Fruit fly (Drosophila melanogaster) whole organism: ENCODE results near the gene kek5.

Source experiments
- CG8478 ChIP-seq: fragments of >200 bp; optimal IDR thresholded peaks from 2 replicates; lab custom pipeline; 2018; ENCODE audit warnings: inconsistent platforms
- Dll ChIP-seq: fragments of >200 bp; optimal IDR thresholded peaks from 2 replicates; lab custom pipeline; 2017
- EcR ChIP-seq, 2 experiments: fragments of >200 bp; optimal IDR thresholded peaks; 2 replicates each; lab custom pipeline; 2017; ENCODE audit warnings: missing biosample characterization in 2 of 2, missing genetic modification characterization in 2 of 2, missing genetic modification reagents in 2 of 2
- pan ChIP-seq: fragments of >200 bp; optimal IDR thresholded peaks from 2 replicates; lab custom pipeline; 2017
- psq ChIP-seq: fragments of >200 bp; optimal IDR thresholded peaks from 2 replicates; lab custom pipeline; 2017
- usp ChIP-seq: fragments of >200 bp; optimal IDR thresholded peaks from 2 replicates; lab custom pipeline; 2017; ENCODE audit warnings: missing biosample characterization, missing genetic modification characterization, mixed read lengths

Gene kek5

DNA sequence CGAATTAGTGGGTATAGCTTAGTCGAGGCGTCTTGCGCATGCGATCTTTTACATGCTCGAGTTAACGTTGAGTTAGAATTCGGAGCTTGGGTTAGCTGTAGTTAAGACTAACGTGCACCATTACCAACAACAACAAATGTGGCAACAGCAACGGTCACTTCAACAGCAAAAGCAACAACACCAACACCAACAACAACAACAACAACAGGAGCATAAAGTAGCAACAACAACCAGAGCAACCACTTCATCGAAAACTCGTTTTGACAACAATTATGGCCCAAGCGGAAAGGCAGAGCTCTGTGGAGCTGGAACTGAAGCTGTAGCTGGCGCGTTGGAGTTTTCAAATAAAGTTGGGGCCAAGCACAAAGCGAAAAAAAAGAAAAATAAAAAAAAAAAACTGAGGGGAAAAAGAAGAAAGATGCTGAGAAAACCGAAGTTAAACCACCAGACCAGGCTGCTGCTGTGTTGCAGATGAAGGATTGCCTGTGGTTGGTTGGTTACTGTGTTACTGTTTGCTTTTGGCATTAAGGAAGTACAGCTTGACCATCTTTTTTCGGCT, 6.0 kb downstream of the kek5 start:
- no peak for TF ChIP-seq pan (lab: Kevin White, UChicago)
- no peak for TF ChIP-seq psq
- TF ChIP-seq Dll (lab: Kevin White, UChicago), result no peak
- no peak for TF ChIP-seq CG8478 (lab: Kevin White, UChicago)
- TF ChIP-seq usp (GFP tag; lab: Kevin White, UChicago), result no peak
- no peak for TF ChIP-seq EcR (GFP tag; optimal IDR thresholded peaks at IDR 0.05; lab: Kevin White, UChicago)

DNA sequence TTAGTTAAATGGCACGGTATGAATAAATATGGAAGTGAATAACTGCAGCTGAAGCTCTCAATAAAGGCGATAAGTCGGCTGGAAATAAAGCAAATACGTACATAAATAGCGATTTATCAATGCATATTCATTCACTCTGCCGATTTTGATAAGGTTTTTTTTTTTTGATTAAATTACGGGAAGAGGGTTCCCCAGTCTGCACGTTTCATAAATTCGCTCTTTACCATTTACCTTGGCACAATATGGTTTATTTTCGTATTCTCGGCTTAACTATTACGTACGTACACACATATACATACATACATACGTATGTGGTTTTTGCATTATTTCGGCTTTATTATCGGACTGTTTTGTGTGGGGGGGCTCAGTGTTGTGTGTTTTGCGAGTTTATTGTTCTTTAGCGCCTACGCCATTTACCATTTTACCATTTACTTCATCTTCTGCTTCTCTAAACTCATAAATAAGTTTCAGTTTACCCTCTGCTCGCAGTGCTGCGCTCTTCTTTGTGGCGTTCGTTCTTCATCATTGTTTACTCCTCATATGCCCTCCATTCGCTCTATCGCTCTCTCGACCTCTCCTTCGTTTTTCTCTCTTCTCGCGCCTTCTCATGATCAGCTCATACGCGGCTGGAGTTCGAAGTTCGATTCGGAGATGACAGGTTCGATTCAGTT, 7.9 kb downstream of the kek5 start:
- TF ChIP-seq pan (lab: Kevin White, UChicago) (no peak), psq (no peak), EcR (GFP tag; optimal IDR thresholded peaks at IDR 0.05; lab: Kevin White, UChicago) (no peak), usp (GFP tag; lab: Kevin White, UChicago) (no peak)

DNA sequence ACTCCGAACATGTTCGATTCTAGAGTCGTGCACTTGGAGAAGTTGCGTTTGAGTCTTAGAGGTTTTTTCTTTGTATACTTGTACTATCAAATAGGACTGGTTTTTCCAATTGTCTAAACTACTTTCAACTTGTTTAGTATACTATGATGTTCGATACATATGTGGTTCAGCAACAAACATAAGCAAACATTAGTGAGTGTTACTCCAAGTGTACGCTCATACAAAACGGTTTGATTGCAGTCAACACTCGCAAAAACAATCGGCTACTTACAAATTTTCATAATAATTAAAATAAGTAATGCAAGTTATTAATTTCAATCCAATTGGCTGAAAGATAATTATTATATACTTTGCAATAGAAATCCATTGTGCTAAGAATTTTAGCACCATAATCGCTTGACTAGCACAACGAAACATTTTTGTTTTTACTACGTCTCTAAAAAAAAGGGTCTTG, 8.5 kb downstream of the kek5 start:
- TF ChIP-seq pan (lab: Kevin White, UChicago) (no peak), psq (no peak), CG8478 (lab: Kevin White, UChicago) (no peak)

DNA sequence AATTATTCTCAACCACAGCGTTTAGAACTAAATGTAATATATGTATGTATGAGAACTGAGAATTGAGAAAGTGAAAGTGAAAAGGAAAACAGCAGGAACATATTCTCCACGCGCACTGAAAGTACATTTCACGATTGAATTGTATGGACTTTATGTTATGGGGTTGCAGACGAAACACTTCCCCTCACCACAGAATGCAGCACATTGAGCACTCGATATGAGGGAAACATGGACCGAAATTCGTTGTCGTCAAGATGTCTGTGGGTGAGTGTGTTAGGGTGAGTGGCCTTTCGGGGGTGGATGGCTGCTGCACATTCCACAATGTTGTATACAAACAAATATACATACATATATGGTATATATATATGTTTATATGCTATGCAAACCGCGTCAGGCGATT, 11.1 kb downstream of the kek5 start:
- TF ChIP-seq CG8478 (lab: Kevin White, UChicago) (no peak), pan (lab: Kevin White, UChicago) (no peak), usp (GFP tag; lab: Kevin White, UChicago) (no peak), EcR (GFP tag; optimal IDR thresholded peaks at IDR 0.05; lab: Kevin White, UChicago) (no peak), Dll (lab: Kevin White, UChicago) (no peak), psq (no peak)

DNA sequence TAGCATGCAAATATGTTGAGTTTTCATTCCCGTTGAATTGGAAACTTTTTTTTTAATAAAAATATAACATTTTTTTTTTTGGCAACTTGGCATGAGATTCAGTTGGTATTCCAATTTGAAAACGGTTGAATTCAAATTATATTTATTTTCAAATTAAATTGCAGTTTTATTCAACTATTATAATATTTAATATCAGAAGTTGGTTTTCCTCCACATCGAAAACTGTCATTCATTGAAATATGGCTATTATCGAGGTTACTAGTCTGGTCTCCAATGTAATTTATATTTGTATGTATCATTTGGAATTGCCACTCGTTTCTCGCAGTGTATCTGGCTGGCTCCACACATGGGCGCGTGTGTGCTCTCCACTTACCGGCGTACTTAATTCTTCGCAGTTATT, 16.9 kb downstream of the kek5 start:
- TF ChIP-seq EcR (GFP tag; optimal IDR thresholded peaks at IDR 0.05; lab: Kevin White, UChicago) (no peak), psq (no peak), Dll (lab: Kevin White, UChicago) (no peak), usp (GFP tag; lab: Kevin White, UChicago) (no peak), pan (lab: Kevin White, UChicago) (no peak), CG8478 (lab: Kevin White, UChicago) (no peak)

DNA sequence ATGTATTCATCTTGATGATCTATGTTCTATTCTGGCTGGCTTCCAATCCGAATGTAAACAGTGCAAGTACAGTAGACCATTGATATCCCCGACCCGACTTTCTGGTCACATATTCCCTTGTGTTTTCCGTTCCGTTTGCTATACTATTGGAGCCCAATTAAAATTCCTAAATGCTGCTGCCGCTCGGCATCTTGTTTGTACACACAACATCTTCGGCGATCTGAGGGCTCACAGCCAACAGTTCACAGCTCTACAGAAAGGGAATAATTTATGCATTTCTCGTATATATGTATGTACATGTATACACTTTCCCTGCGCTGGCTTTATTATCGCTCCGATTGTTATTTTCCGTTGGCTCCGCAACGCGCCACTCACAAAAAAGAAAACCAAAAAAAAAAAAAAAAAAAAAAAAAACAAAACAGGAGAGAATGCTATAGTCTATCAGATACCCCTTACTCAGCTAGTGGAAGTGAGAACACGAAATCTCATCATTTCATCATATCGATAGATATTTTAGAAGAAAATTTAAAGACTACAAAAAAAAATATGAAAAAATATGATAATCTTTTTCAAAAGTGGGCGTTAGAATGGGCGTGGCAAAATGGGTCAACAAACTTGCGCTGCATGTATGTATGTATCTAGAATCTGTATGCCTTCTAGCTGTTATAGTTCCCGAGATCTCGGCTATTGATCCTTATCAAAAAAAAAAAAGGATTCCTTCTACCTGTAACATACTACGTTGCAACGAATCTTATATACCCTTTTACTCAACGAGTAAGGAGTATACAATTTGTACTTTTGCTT, 18.4 kb downstream of the kek5 start:
- no peak for TF ChIP-seq psq
- TF ChIP-seq pan (lab: Kevin White, UChicago), result peak; percentile 67
- no peak for TF ChIP-seq EcR (GFP tag; optimal IDR thresholded peaks at IDR 0.05; lab: Kevin White, UChicago)

DNA sequence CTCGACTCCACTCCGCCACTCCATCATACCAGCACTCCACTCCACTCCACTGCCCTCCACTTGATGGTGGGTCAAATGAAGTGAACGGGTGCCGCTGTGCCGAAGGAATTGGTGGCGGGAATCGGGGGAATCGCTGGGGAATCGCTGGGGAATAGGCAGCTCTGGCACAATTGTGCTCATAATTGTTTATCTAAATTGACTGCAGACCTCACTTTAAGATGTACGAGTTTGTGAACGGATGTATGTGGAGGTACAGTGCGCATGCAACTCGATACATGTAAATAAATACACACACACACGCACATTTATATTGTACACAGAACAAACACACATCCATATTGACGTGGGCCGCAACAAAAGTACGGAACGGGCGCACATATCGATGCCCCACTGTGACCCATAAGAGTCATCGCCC, 19.0 kb downstream of the kek5 start:
- no peak for TF ChIP-seq CG8478 (lab: Kevin White, UChicago)
- no peak for TF ChIP-seq Dll (lab: Kevin White, UChicago)
- no peak for TF ChIP-seq psq
- peak in 1 of 2 experiments; percentile 77 for TF ChIP-seq EcR (GFP tag; optimal IDR thresholded peaks at IDR 0.05; lab: Kevin White, UChicago)
- no peak for TF ChIP-seq pan (lab: Kevin White, UChicago)
- no peak for TF ChIP-seq usp (GFP tag; lab: Kevin White, UChicago)

DNA sequence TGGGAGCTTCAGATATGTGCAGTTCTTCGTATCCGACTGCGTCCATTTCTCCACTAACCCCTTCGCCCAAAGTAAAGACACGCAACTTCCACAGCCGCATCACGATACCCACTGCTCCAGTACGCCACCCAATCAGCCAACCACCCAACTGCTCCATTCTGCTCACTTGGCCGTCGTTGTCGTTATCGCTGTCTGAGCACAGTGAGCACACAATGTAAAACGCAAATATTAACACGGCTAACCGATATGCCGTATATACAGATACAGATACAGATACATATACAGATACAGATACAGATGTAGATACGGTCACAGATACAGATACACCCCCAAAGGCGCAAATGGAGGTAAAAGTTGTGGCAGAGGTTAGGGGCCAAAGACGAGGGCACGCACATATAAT, 22.5 kb downstream of the kek5 start:
- TF ChIP-seq usp (GFP tag; lab: Kevin White, UChicago) (no peak), Dll (lab: Kevin White, UChicago) (no peak), psq (no peak), EcR (GFP tag; optimal IDR thresholded peaks at IDR 0.05; lab: Kevin White, UChicago) (no peak), CG8478 (lab: Kevin White, UChicago) (no peak), pan (lab: Kevin White, UChicago) (no peak)

DNA sequence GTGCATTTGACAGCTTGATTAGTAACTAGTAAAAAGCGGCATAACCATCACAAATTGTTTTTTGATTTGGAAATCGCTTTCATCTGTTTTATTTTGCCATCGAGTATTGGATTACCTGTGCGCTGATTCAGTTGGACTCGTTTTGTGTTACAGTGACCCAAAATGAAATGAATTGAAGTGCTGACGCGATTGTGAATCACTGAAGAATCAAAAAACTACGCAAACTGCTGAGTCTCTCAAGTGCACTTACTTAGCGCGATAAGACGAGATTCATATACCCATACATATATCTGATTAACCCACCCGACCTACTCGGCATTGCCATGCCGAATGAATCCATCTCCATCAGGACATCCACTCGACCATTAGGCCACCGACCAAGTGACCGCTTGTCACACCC, 37.7 kb downstream of the kek5 start:
- TF ChIP-seq psq (no peak), usp (GFP tag; lab: Kevin White, UChicago) (no peak), CG8478 (lab: Kevin White, UChicago) (no peak), pan (lab: Kevin White, UChicago) (no peak), Dll (lab: Kevin White, UChicago) (no peak), EcR (GFP tag; optimal IDR thresholded peaks at IDR 0.05; lab: Kevin White, UChicago) (no peak)

DNA sequence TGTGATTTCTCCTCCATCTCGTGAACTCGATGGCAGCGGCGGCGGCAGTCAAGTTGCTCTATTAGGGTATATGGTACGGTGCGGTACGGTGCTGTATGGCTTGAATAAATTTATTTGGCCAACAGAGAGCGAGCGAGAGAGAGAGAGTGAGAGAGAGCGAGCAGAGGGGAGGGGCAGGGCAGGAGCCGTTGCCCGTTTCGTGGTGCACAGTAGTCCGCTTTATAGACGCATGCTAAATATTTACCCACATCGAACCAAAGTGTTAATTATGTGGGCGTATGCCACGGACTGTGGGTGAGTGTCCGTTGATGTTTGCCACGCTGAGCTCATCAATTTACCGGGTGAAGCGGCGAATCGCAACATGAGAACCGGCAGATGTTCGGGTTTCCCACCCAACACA, 43.7 kb downstream of the kek5 start:
- no peak for TF ChIP-seq usp (GFP tag; lab: Kevin White, UChicago)
- no peak for TF ChIP-seq Dll (lab: Kevin White, UChicago)
- TF ChIP-seq pan (lab: Kevin White, UChicago), result no peak
- TF ChIP-seq EcR (GFP tag; optimal IDR thresholded peaks at IDR 0.05; lab: Kevin White, UChicago), result no peak
- no peak for TF ChIP-seq CG8478 (lab: Kevin White, UChicago)
- TF ChIP-seq psq, result no peak

DNA sequence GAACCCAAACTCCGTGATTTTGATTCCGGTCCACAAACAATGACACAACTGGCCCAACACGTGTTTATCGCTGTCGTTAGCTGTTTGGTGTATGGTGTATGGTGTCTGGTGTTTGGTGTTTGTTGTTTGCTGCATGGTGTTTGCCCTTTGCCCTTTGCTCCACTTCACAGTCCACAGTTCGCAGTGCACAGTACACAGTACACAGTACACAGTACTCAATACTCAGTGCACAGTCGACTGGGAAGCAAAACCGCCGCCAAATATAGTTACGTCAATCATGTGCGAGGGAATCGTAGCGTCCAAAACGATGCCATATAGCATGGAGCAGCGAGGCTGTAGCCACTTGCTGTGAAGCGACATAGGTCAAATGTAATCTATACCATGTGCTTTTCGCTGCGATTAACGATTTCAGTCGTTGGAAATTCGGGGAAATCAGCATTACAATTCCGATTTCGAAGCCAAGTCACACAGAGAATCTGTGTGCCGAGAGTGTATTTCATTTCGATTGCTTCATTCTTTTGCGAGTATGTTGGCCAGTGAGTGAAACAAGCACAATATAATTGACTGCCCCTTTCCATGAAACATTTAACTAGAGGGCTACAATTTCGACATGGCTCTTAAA, 46.7 kb downstream of the kek5 start:
- TF ChIP-seq pan (lab: Kevin White, UChicago) (no peak), EcR (GFP tag; optimal IDR thresholded peaks at IDR 0.05; lab: Kevin White, UChicago) (no peak), usp (GFP tag; lab: Kevin White, UChicago) (no peak), CG8478 (lab: Kevin White, UChicago) (no peak), Dll (lab: Kevin White, UChicago) (no peak), psq (no peak)
